Worm (Caenorhabditis elegans) whole organism, L1 larva: ENCODE measurements around the gene best-21.

Experiments used
- C16A3.4 ChIP-seq: fragments of 150-350 bp; optimal IDR thresholded peaks from 2 replicates; lab custom pipeline; 2014; ENCODE audit warnings: missing biosample characterization, missing genetic modification characterization
- aha-1 ChIP-seq: fragments of 150-350 bp; optimal IDR thresholded peaks from 2 replicates; lab custom pipeline; 2014; ENCODE audit warnings: missing biosample characterization, missing genetic modification characterization
- aly-2 ChIP-seq: fragments of 150-350 bp; optimal IDR thresholded peaks from 2 replicates; lab custom pipeline; 2014; ENCODE audit warnings: missing biosample characterization, missing genetic modification characterization
- blmp-1 ChIP-seq: fragments of 150-350 bp; optimal IDR thresholded peaks from 2 replicates; lab custom pipeline; 2014; ENCODE audit warnings: missing biosample characterization, missing genetic modification characterization
- ceh-8 ChIP-seq: fragments of 200-800 bp; sonication (Bioruptor generic); optimal IDR thresholded peaks from 2 replicates; lab custom pipeline; 2018; ENCODE audit warnings: mild to moderate bottlenecking, missing genetic modification characterization, moderate library complexity, missing compliant biosample characterization
- ceh-82 ChIP-seq, 3 experiments: fragments of 150-350 bp in 1 of 3; sonication (generic microtip) in 2 of 3; optimal IDR thresholded peaks; 2 replicates each; lab custom pipeline; 2014 to 2017; ENCODE audit warnings: missing biosample characterization in 3 of 3, missing genetic modification characterization in 3 of 3
- ceh-88 ChIP-seq: fragments of 200-800 bp; sonication (Bioruptor generic); IDR thresholded peaks from 2 replicates; pipeline ENCODE4 v1.3.6; 2022; ENCODE audit warnings: missing genetic modification characterization, missing compliant biosample characterization
- ceh-90 ChIP-seq: sonication (generic microtip); optimal IDR thresholded peaks from 2 replicates; lab custom pipeline; 2016; ENCODE audit warnings: missing genetic modification characterization, missing compliant biosample characterization
- ces-1 ChIP-seq: fragments of 150-350 bp; optimal IDR thresholded peaks from 2 replicates; lab custom pipeline; 2014; ENCODE audit warnings: missing biosample characterization, missing genetic modification reagents, missing genetic modification characterization
- efl-1 ChIP-seq, 4 experiments: fragments of 150-350 bp; optimal IDR thresholded peaks in 3 of 4; peaks in 1 of 4; 1 replicate in 1 of 4; 2 replicates in 3 of 4; lab custom pipeline; 2014; ENCODE audit warnings: missing biosample characterization in 2 of 4, missing genetic modification characterization in 2 of 4, missing genetic modification reagents in 2 of 4
- egl-27 ChIP-seq, 2 experiments: fragments of 150-350 bp in 1 of 2; sonication (generic microtip); optimal IDR thresholded peaks; 3 replicates each; lab custom pipeline; 2017 to 2018; ENCODE audit warnings: missing biosample characterization in 2 of 2, missing genetic modification characterization in 2 of 2, missing genetic modification reagents in 2 of 2
- elt-2 ChIP-seq: sonication (generic microtip); optimal IDR thresholded peaks from 2 replicates; lab custom pipeline; 2016; ENCODE audit warnings: missing genetic modification characterization, mild to moderate bottlenecking, inconsistent platforms, missing compliant biosample characterization, missing genetic modification reagents
- elt-3 ChIP-seq, 6 experiments: fragments of 150-350 bp in 1 of 6; sonication (generic microtip); optimal IDR thresholded peaks; 2 replicates each; lab custom pipeline; 2017 to 2018; ENCODE audit warnings: missing biosample characterization in 6 of 6, missing genetic modification characterization in 6 of 6, inconsistent platforms in 1 of 6
- ets-5 ChIP-seq: fragments of 200-800 bp; sonication (Bioruptor generic); IDR thresholded peaks from 2 replicates; pipeline ENCODE4 v1.3.6; 2022; ENCODE audit warnings: missing genetic modification characterization, missing compliant biosample characterization
- fkh-10 ChIP-seq: sonication (generic microtip); optimal IDR thresholded peaks from 2 replicates; lab custom pipeline; 2017; ENCODE audit warnings: missing biosample characterization, missing genetic modification reagents, missing genetic modification characterization
- fkh-8 ChIP-seq: sonication (generic microtip); optimal IDR thresholded peaks from 2 replicates; lab custom pipeline; 2016; ENCODE audit warnings: mild to moderate bottlenecking, missing genetic modification characterization, missing compliant biosample characterization
- hlh-17 ChIP-seq: fragments of 200-800 bp; sonication (Bioruptor generic); optimal IDR thresholded peaks from 2 replicates; lab custom pipeline; 2018; ENCODE audit warnings: missing genetic modification characterization, mild to moderate bottlenecking, missing compliant biosample characterization, moderate library complexity, borderline replicate concordance
- irx-1 ChIP-seq: sonication (generic microtip); optimal IDR thresholded peaks from 2 replicates; lab custom pipeline; 2016; ENCODE audit warnings: missing genetic modification characterization, missing compliant biosample characterization
- jun-1 ChIP-seq: fragments of 150-350 bp; optimal IDR thresholded peaks from 2 replicates; lab custom pipeline; 2014; ENCODE audit warnings: missing biosample characterization, missing genetic modification reagents, missing genetic modification characterization
- lin-13 ChIP-seq: fragments of 150-350 bp; optimal IDR thresholded peaks from 2 replicates; lab custom pipeline; 2014; ENCODE audit warnings: missing biosample characterization, missing genetic modification reagents, missing genetic modification characterization
- lin-14 ChIP-seq: fragments of 200-800 bp; sonication (Bioruptor generic); optimal IDR thresholded peaks from 2 replicates; lab custom pipeline; 2018; ENCODE audit warnings: mild to moderate bottlenecking, missing genetic modification characterization, moderate library complexity, missing compliant biosample characterization
- lin-15B ChIP-seq: fragments of 150-350 bp; sonication (generic microtip); optimal IDR thresholded peaks from 3 replicates; lab custom pipeline; 2014; ENCODE audit warnings: missing biosample characterization, missing genetic modification characterization
- mef-2 ChIP-seq: fragments of 150-350 bp; optimal IDR thresholded peaks from 2 replicates; lab custom pipeline; 2014; ENCODE audit warnings: missing biosample characterization, missing genetic modification characterization
- nhr-12 ChIP-seq: sonication (generic microtip); optimal IDR thresholded peaks from 2 replicates; lab custom pipeline; 2017; ENCODE audit warnings: missing biosample characterization, missing genetic modification characterization
- nhr-19 ChIP-seq: fragments of 200-800 bp; sonication (Bioruptor generic); conservative IDR thresholded peaks from 2 replicates; pipeline ENCODE4 v1.3.6; 2022; ENCODE audit warnings: missing genetic modification characterization, missing compliant biosample characterization
- nhr-237 ChIP-seq: fragments of 150-350 bp; optimal IDR thresholded peaks from 2 replicates; lab custom pipeline; 2014; ENCODE audit warnings: missing biosample characterization, missing genetic modification characterization
- nhr-47 ChIP-seq: sonication (generic microtip); optimal IDR thresholded peaks from 2 replicates; lab custom pipeline; 2016; ENCODE audit warnings: mild to moderate bottlenecking, missing genetic modification characterization, moderate library complexity, missing compliant biosample characterization
- nhr-84 ChIP-seq: sonication (generic microtip); optimal IDR thresholded peaks from 2 replicates; lab custom pipeline; 2017; ENCODE audit warnings: missing biosample characterization, missing genetic modification characterization
- nhr-85 ChIP-seq: sonication (generic microtip); peaks from one replicate; lab custom pipeline; 2016; ENCODE audit warnings: missing genetic modification characterization, inconsistent platforms, missing compliant biosample characterization
- nhr-90 ChIP-seq: sonication (generic microtip); optimal IDR thresholded peaks from 2 replicates; lab custom pipeline; 2016; ENCODE audit warnings: mild to moderate bottlenecking, missing genetic modification characterization, missing compliant biosample characterization; ENCODE audit not compliant: poor library complexity
- pax-3 ChIP-seq: fragments of 200-800 bp; sonication (Bioruptor generic); optimal IDR thresholded peaks from 2 replicates; lab custom pipeline; 2018; ENCODE audit warnings: mild to moderate bottlenecking, missing genetic modification characterization, moderate library complexity, missing compliant biosample characterization
- rnt-1 ChIP-seq: sonication (generic microtip); optimal IDR thresholded peaks from 2 replicates; lab custom pipeline; 2016; ENCODE audit warnings: mild to moderate bottlenecking, missing genetic modification characterization, moderate library complexity, missing compliant biosample characterization
- skn-1 ChIP-seq: fragments of 150-350 bp; optimal IDR thresholded peaks from 2 replicates; lab custom pipeline; 2014; ENCODE audit warnings: missing biosample characterization, missing genetic modification characterization
- snpc-4 ChIP-seq: fragments of 150-350 bp; optimal IDR thresholded peaks from 2 replicates; lab custom pipeline; 2014; ENCODE audit warnings: missing biosample characterization, missing genetic modification characterization
- unc-130 ChIP-seq: fragments of 150-350 bp; optimal IDR thresholded peaks from 2 replicates; lab custom pipeline; 2017; ENCODE audit warnings: missing biosample characterization, missing genetic modification characterization, inconsistent platforms
- vab-15 ChIP-seq: sonication (generic microtip); optimal IDR thresholded peaks from 2 replicates; lab custom pipeline; 2017; ENCODE audit warnings: missing genotype, mild to moderate bottlenecking, missing genetic modification characterization, missing compliant biosample characterization
- zag-1 ChIP-seq: fragments of 150-350 bp; optimal IDR thresholded peaks from 2 replicates; lab custom pipeline; 2014; ENCODE audit warnings: missing biosample characterization, missing genetic modification characterization
- ztf-4 ChIP-seq: fragments of 150-350 bp; optimal IDR thresholded peaks from 2 replicates; lab custom pipeline; 2014; ENCODE audit warnings: missing biosample characterization, missing genetic modification characterization

best-21 gene

ce11 chrIV:15323593-15323992 is 21.3 kb downstream of the best-21 start, which contains the start of gene tbx-39:
TSS of gene tbx-39 (plus strand) at chrIV:15323893.
- no peak for TF ChIP-seq lin-15B (tag; lab: Kevin White, UChicago)
- TF ChIP-seq lin-14, result no peak
- no peak for TF ChIP-seq nhr-12 (tag; lab: Kevin White, UChicago)
- no peak for TF ChIP-seq ces-1 (GFP tag; lab: Kevin White, UChicago)
- no peak for TF ChIP-seq ztf-4 (tag; lab: Kevin White, UChicago)
- TF ChIP-seq nhr-47, result no peak
- TF ChIP-seq irx-1 (tag; lab: Kevin White, UChicago), result no peak
- no peak for TF ChIP-seq ceh-82 (tag; optimal IDR thresholded peaks at IDR 0.05; lab: Kevin White, UChicago)
- TF ChIP-seq lin-13 (GFP tag; lab: Kevin White, UChicago), result no peak
- TF ChIP-seq jun-1 (tag; lab: Kevin White, UChicago), result no peak
- no peak for TF ChIP-seq nhr-90
- TF ChIP-seq zag-1 (tag; lab: Kevin White, UChicago), result no peak
- no peak for TF ChIP-seq fkh-10 (GFP tag; lab: Kevin White, UChicago)
- TF ChIP-seq nhr-19 (GFP tag; lab: Robert Waterston, UW), result no peak
- TF ChIP-seq nhr-237 (tag; lab: Kevin White, UChicago), result no peak

ce11 chrIV:15328092-15328491 is 25.8 kb downstream of the best-21 start, which contains the start of gene tbx-40:
TSS of gene tbx-40 (minus strand) at chrIV:15328192.
- TF ChIP-seq skn-1 (tag; lab: Kevin White, UChicago) (no peak), C16A3.4 (tag; lab: Kevin White, UChicago) (no peak), egl-27 (tag; optimal IDR thresholded peaks at IDR 0.05; lab: Kevin White, UChicago) (no peak), efl-1 (optimal IDR thresholded peaks at IDR 0.05; lab: Kevin White, UChicago) (no peak), efl-1 (GFP tag; optimal IDR thresholded peaks at IDR 0.05 in 1 of 2; lab: Kevin White, UChicago) (no peak), ceh-88 (no peak), elt-2 (tag; lab: Kevin White, UChicago) (no peak), ceh-8 (GFP tag; lab: Kevin White, UChicago) (no peak), elt-3 (tag; optimal IDR thresholded peaks at IDR 0.05; lab: Kevin White, UChicago) (no peak), vab-15 (no peak), aha-1 (tag; lab: Kevin White, UChicago) (no peak), nhr-47 (no peak), rnt-1 (tag; lab: Kevin White, UChicago) (no peak), mef-2 (tag; lab: Kevin White, UChicago) (no peak), unc-130 (tag; lab: Kevin White, UChicago) (no peak), pax-3 (tag; lab: Kevin White, UChicago) (no peak)
- TF ChIP-seq, all 84 proteins: peak for 0

- TF ChIP-seq nhr-85, result no peak
- TF ChIP-seq aly-2, result no peak
- no peak for TF ChIP-seq nhr-19 (GFP tag; lab: Robert Waterston, UW)
- TF ChIP-seq fkh-8 (tag; lab: Kevin White, UChicago), result no peak
- TF ChIP-seq ets-5 (GFP tag; lab: Robert Waterston, UW), result no peak
- TF ChIP-seq nhr-90, result no peak
- TF ChIP-seq lin-14, result no peak
- TF ChIP-seq nhr-47, result no peak
- no peak for TF ChIP-seq nhr-12 (tag; lab: Kevin White, UChicago)
- no peak for TF ChIP-seq ceh-88
- no peak for TF ChIP-seq egl-27 (tag; optimal IDR thresholded peaks at IDR 0.05; lab: Kevin White, UChicago)
- TF ChIP-seq blmp-1 (tag; lab: Kevin White, UChicago), result no peak
- TF ChIP-seq snpc-4 (tag; lab: Kevin White, UChicago), result no peak
- no peak for TF ChIP-seq rnt-1 (tag; lab: Kevin White, UChicago)
- no peak for TF ChIP-seq ceh-90 (tag; lab: Kevin White, UChicago)
- no peak for TF ChIP-seq ceh-8 (GFP tag; lab: Kevin White, UChicago)
- no peak for TF ChIP-seq nhr-84 (tag; lab: Kevin White, UChicago)
- TF ChIP-seq hlh-17, result no peak
- TF ChIP-seq unc-130 (tag; lab: Kevin White, UChicago), result no peak
Observed at ce11 chrIV:15336778-15337177, 34.5 kb downstream of the best-21 start, which contains the start of gene irld-59. TSS of gene irld-59 (plus strand) at chrIV:15337078.
